Fruit fly (Drosophila melanogaster) whole organism, embryonic: Measurements from ENCODE around the gene Ugt36D1.
A peak's percentile ranks its signal among the peaks of the same experiment; 100 is the strongest.

Experiments
- Adf1 ChIP-seq: fragments of 200-800 bp; sonication (Bioruptor generic); IDR thresholded peaks from 2 replicates; pipeline ENCODE4 v1.3.6; 2022; ENCODE audit warnings: missing biosample characterization, missing genetic modification characterization
- B-H2 ChIP-seq: fragments of 200-800 bp; sonication (Bioruptor generic); optimal IDR thresholded peaks from 2 replicates; lab custom pipeline; 2018; ENCODE audit warnings: missing biosample characterization, mild to moderate bottlenecking, missing genetic modification characterization
- CG10959 ChIP-seq: fragments of 200-800 bp; sonication (Bioruptor generic); IDR thresholded peaks from 2 replicates; pipeline ENCODE4 v1.3.6; 2022; ENCODE audit warnings: missing biosample characterization, missing genetic modification characterization
- CG11398 ChIP-seq: fragments of 200-800 bp; sonication (Bioruptor generic); optimal IDR thresholded peaks from 2 replicates; lab custom pipeline; 2016; ENCODE audit warnings: missing biosample characterization, missing genetic modification characterization
- CG11456 ChIP-seq: fragments of 200-800 bp; sonication (Bioruptor generic); IDR thresholded peaks from 3 replicates; pipeline ENCODE4 v1.3.6; 2022; ENCODE audit warnings: missing biosample characterization, missing genetic modification characterization
- CG11695 ChIP-seq: fragments of 200-800 bp; sonication (Bioruptor generic); IDR thresholded peaks from 3 replicates; pipeline ENCODE4 v1.3.6; 2022; ENCODE audit warnings: missing biosample characterization, missing genetic modification characterization
- CG11696 ChIP-seq: fragments of 200-800 bp; sonication (Bioruptor generic); IDR thresholded peaks from 2 replicates; pipeline ENCODE4 v1.3.6; 2022; ENCODE audit warnings: missing biosample characterization, missing genetic modification characterization
- CG15269 ChIP-seq: fragments of 200-800 bp; sonication (Bioruptor generic); optimal IDR thresholded peaks from 2 replicates; lab custom pipeline; 2018; ENCODE audit warnings: missing biosample characterization, mild to moderate bottlenecking, missing genetic modification characterization, moderate library complexity
- CG15696 ChIP-seq: fragments of 200-800 bp; sonication (Bioruptor generic); optimal IDR thresholded peaks from 2 replicates; lab custom pipeline; 2019; ENCODE audit warnings: missing biosample characterization, mild to moderate bottlenecking, missing genetic modification characterization, moderate library complexity
- CG1602 ChIP-seq: fragments of 200-800 bp; sonication (Bioruptor generic); optimal IDR thresholded peaks from 3 replicates; lab custom pipeline; 2016; ENCODE audit warnings: missing biosample characterization, missing genetic modification characterization
- CG16815 ChIP-seq: fragments of 200-800 bp; sonication (Bioruptor generic); optimal IDR thresholded peaks from 3 replicates; lab custom pipeline; 2017; ENCODE audit warnings: missing biosample characterization, mild to moderate bottlenecking, missing genetic modification characterization
- CG1792 ChIP-seq: fragments of 200-800 bp; sonication (Bioruptor generic); optimal IDR thresholded peaks from 2 replicates; lab custom pipeline; 2016; ENCODE audit warnings: missing biosample characterization, missing genetic modification characterization
- CG2116 ChIP-seq: fragments of 200-800 bp; sonication (Bioruptor generic); optimal IDR thresholded peaks from 3 replicates; lab custom pipeline; 2018; ENCODE audit warnings: missing biosample characterization, mild to moderate bottlenecking, missing genetic modification characterization
- CG3163 ChIP-seq: fragments of 200-800 bp; sonication (Bioruptor generic); optimal IDR thresholded peaks from 3 replicates; lab custom pipeline; 2016; ENCODE audit warnings: missing biosample characterization, missing genetic modification characterization
- CG6683 ChIP-seq: fragments of 200-800 bp; sonication (Bioruptor generic); optimal IDR thresholded peaks from 2 replicates; lab custom pipeline; 2017; ENCODE audit warnings: missing biosample characterization, mild to moderate bottlenecking, missing genetic modification characterization, missing genetic modification reagents
- CG6791 ChIP-seq: fragments of 200-800 bp; sonication (Bioruptor generic); IDR thresholded peaks from 3 replicates; pipeline ENCODE4 v1.3.6; 2022; ENCODE audit warnings: missing biosample characterization, missing genetic modification characterization; ENCODE audit not compliant: partially characterized antibody
- CG7963 ChIP-seq: fragments of 200-800 bp; sonication (Bioruptor generic); IDR thresholded peaks from 3 replicates; pipeline ENCODE4 v1.3.6; 2022; ENCODE audit warnings: missing biosample characterization, missing genetic modification characterization; ENCODE audit not compliant: partially characterized antibody
- CG9797 ChIP-seq: fragments of 200-800 bp; sonication (Bioruptor generic); optimal IDR thresholded peaks from 3 replicates; lab custom pipeline; 2018; ENCODE audit warnings: missing biosample characterization, mild to moderate bottlenecking, missing genetic modification characterization
- CG9932 ChIP-seq: fragments of 200-800 bp; sonication (Bioruptor generic); IDR thresholded peaks from 2 replicates; pipeline ENCODE4 v1.3.6; 2022; ENCODE audit warnings: missing biosample characterization, missing genetic modification characterization
- CHES-1-like ChIP-seq: fragments of 200-800 bp; sonication (Bioruptor generic); optimal IDR thresholded peaks from 2 replicates; lab custom pipeline; 2016; ENCODE audit warnings: missing biosample characterization, missing genetic modification characterization
- D ChIP-seq, 2 experiments: fragments of 200-800 bp in 1 of 2; fragments of >200 bp in 1 of 2; sonication (Bioruptor generic) in 1 of 2; optimal IDR thresholded peaks; 2 replicates in 1 of 2; 3 replicates in 1 of 2; lab custom pipeline; 2017; ENCODE audit warnings: mild to moderate bottlenecking in 1 of 2, missing biosample characterization in 1 of 2, missing genetic modification characterization in 1 of 2, missing genetic modification reagents in 1 of 2
- Deaf1 ChIP-seq: fragments of 200-800 bp; optimal IDR thresholded peaks from 3 replicates; lab custom pipeline; 2019; ENCODE audit warnings: missing biosample characterization, mild to moderate bottlenecking, missing genetic modification characterization, moderate library complexity
- Dek ChIP-seq: fragments of 200-800 bp; sonication (Bioruptor generic); optimal IDR thresholded peaks from 3 replicates; lab custom pipeline; 2019; ENCODE audit warnings: missing biosample characterization, mild to moderate bottlenecking, missing genetic modification characterization, moderate library complexity
- Dip3 ChIP-seq: fragments of 200-800 bp; sonication (Bioruptor generic); optimal IDR thresholded peaks from 3 replicates; lab custom pipeline; 2016; ENCODE audit warnings: missing biosample characterization, missing genetic modification characterization
- E2f1 ChIP-seq: fragments of 200-800 bp; sonication (Bioruptor generic); IDR thresholded peaks from 2 replicates; pipeline ENCODE4 v1.3.6; 2022; ENCODE audit warnings: missing biosample characterization, missing genetic modification characterization
- Ets97D ChIP-seq: fragments of 200-800 bp; sonication (Bioruptor generic); optimal IDR thresholded peaks from 3 replicates; lab custom pipeline; 2016; ENCODE audit warnings: missing biosample characterization, missing genetic modification characterization
- NC2α ChIP-seq: fragments of 200-800 bp; sonication (Bioruptor generic); optimal IDR thresholded peaks from 2 replicates; lab custom pipeline; 2016; ENCODE audit warnings: missing biosample characterization, missing genetic modification characterization
- Nf-YB ChIP-seq: fragments of 200-800 bp; sonication (Bioruptor generic); optimal IDR thresholded peaks from 3 replicates; lab custom pipeline; 2019; ENCODE audit warnings: missing biosample characterization, mild to moderate bottlenecking, missing genetic modification characterization, moderate library complexity
- Sox100B ChIP-seq: fragments of 200-800 bp; sonication (Bioruptor generic); optimal IDR thresholded peaks from 3 replicates; lab custom pipeline; 2018; ENCODE audit warnings: missing biosample characterization, mild to moderate bottlenecking, missing genetic modification characterization
- TFAM ChIP-seq: fragments of 200-800 bp; sonication (Bioruptor generic); optimal IDR thresholded peaks from 2 replicates; lab custom pipeline; 2017; ENCODE audit warnings: missing biosample characterization, missing genetic modification characterization, inconsistent platforms
- Tbp ChIP-seq: fragments of >200 bp; optimal IDR thresholded peaks from 2 replicates; lab custom pipeline; 2018; ENCODE audit warnings: missing biosample characterization, missing genetic modification characterization
- ara ChIP-seq: fragments of 200-800 bp; sonication (Bioruptor generic); IDR thresholded peaks from 2 replicates; pipeline ENCODE4 v1.3.6; 2022; ENCODE audit warnings: missing biosample characterization, missing genetic modification characterization
- bigmax ChIP-seq: fragments of 200-800 bp; sonication (Bioruptor generic); optimal IDR thresholded peaks from 2 replicates; lab custom pipeline; 2018; ENCODE audit warnings: missing biosample characterization, mild to moderate bottlenecking, missing genetic modification characterization
- caup ChIP-seq: fragments of 200-800 bp; sonication (Bioruptor generic); optimal IDR thresholded peaks from 3 replicates; lab custom pipeline; 2017; ENCODE audit warnings: missing biosample characterization, mild to moderate bottlenecking, missing genetic modification characterization, moderate library complexity; ENCODE audit not compliant: severe bottlenecking
- ci ChIP-seq: fragments of 200-800 bp; sonication (Bioruptor generic); IDR thresholded peaks from 3 replicates; pipeline ENCODE4 v1.3.6; 2022; ENCODE audit warnings: missing biosample characterization, missing genetic modification characterization
- eve ChIP-seq, 2 experiments: fragments of >200 bp; optimal IDR thresholded peaks; 2 replicates each; lab custom pipeline; 2017; ENCODE audit warnings: missing biosample characterization in 2 of 2, missing genetic modification characterization in 2 of 2
- gsb ChIP-seq: fragments of 200-800 bp; sonication (Bioruptor generic); IDR thresholded peaks from 2 replicates; pipeline ENCODE4 v1.3.6; 2022; ENCODE audit warnings: missing biosample characterization, missing genetic modification characterization
- gt ChIP-seq: fragments of 200-800 bp; sonication (Bioruptor generic); IDR thresholded peaks from 2 replicates; pipeline ENCODE4 v1.3.6; 2022; ENCODE audit warnings: missing biosample characterization, missing genetic modification characterization
- hkb ChIP-seq, 2 experiments: fragments of 200-800 bp in 1 of 2; fragments of >200 bp in 1 of 2; sonication (Bioruptor generic) in 1 of 2; IDR thresholded peaks in 1 of 2; optimal IDR thresholded peaks in 1 of 2; 2 replicates each; pipeline versions ENCODE4 v1.3.6 to Lab custom; 2017 to 2022; ENCODE audit warnings: missing biosample characterization in 1 of 2, missing genetic modification characterization in 1 of 2
- lab ChIP-seq: fragments of 200-800 bp; sonication (Bioruptor generic); optimal IDR thresholded peaks from 3 replicates; lab custom pipeline; 2017; ENCODE audit warnings: missing biosample characterization, missing genetic modification characterization, mild to moderate bottlenecking, moderate library complexity, missing genetic modification reagents
- nmo ChIP-seq: fragments of 200-800 bp; sonication (Bioruptor generic); optimal IDR thresholded peaks from 2 replicates; lab custom pipeline; 2018; ENCODE audit warnings: missing biosample characterization, mild to moderate bottlenecking, missing genetic modification characterization, moderate library complexity
- nom ChIP-seq: fragments of 200-800 bp; sonication (Bioruptor generic); optimal IDR thresholded peaks from 2 replicates; lab custom pipeline; 2017; ENCODE audit warnings: missing biosample characterization, missing genetic modification characterization, mild to moderate bottlenecking, moderate library complexity, missing genetic modification reagents
- odd ChIP-seq: fragments of 200-800 bp; sonication (Bioruptor generic); optimal IDR thresholded peaks from 2 replicates; lab custom pipeline; 2017; ENCODE audit warnings: missing biosample characterization, mild to moderate bottlenecking, missing genetic modification characterization
- org-1 ChIP-seq: fragments of 200-800 bp; sonication (Bioruptor generic); optimal IDR thresholded peaks from 2 replicates; lab custom pipeline; 2017; ENCODE audit warnings: missing biosample characterization, missing genetic modification characterization
- row ChIP-seq: fragments of 200-800 bp; sonication (Bioruptor generic); IDR thresholded peaks from 3 replicates; pipeline ENCODE4 v1.3.6; 2022; ENCODE audit warnings: missing biosample characterization, missing genetic modification characterization
- sc ChIP-seq, 3 experiments: fragments of >200 bp in 2 of 3; fragments of 200-800 bp in 1 of 3; sonication (Bioruptor generic) in 1 of 3; optimal IDR thresholded peaks; 2 replicates in 2 of 3; 3 replicates in 1 of 3; lab custom pipeline; 2017; ENCODE audit warnings: mild to moderate bottlenecking in 1 of 3, missing biosample characterization in 1 of 3, missing genetic modification characterization in 1 of 3, missing genetic modification reagents in 1 of 3
- slp2 ChIP-seq: fragments of 200-800 bp; sonication (Bioruptor generic); optimal IDR thresholded peaks from 2 replicates; lab custom pipeline; 2016; ENCODE audit warnings: missing biosample characterization, missing genetic modification characterization
- tio ChIP-seq: fragments of 200-800 bp; sonication (Bioruptor generic); optimal IDR thresholded peaks from 2 replicates; lab custom pipeline; 2017; ENCODE audit warnings: missing biosample characterization, missing genetic modification characterization, inconsistent platforms
- zen2 ChIP-seq: fragments of 200-800 bp; sonication (Bioruptor generic); IDR thresholded peaks from 3 replicates; pipeline ENCODE4 v1.3.6; 2022; ENCODE audit warnings: missing biosample characterization, missing genetic modification characterization; ENCODE audit not compliant: partially characterized antibody

Ugt36D1 gene

DNA sequence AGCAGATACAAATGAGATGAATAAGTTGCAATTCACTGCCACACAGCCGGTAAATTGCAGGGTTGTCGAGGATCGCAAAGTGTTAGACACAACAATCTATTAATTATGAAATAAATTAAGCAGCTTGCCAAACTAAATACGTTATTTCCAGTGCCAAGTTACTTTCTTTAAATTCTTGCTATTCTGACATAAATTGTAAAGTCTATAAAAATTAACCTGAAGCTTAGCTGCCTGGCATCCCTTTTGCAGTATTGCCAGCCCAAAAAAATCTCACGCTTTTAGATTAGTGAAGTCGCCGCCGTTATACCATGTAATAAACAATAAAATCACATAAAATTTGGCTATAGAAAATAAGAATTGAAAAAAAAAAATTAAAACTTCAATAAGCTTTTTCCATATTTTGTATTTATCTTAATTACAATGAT is 34.3 kb downstream of the Ugt36D1 start (continued):
- TF ChIP-seq CG9797 (GFP tag; lab: Kevin White, UChicago) (peak; percentile 0), slp2 (peak; percentile 75), CG11695 (peak; percentile 88), tio (GFP tag; lab: Kevin White, UChicago) (peak; percentile 89), CG15696 (peak; percentile 80), zen2 (GFP tag; lab: Robert Waterston, UW) (no peak), CG15269 (tag; lab: Kevin White, UChicago) (peak; percentile 93), CG10959 (peak; percentile 83), Adf1 (peak; percentile 64), Dek (tag; lab: Kevin White, UChicago) (peak; percentile 88), bigmax (GFP tag; lab: Kevin White, UChicago) (peak; percentile 59), Deaf1 (tag; lab: Kevin White, UChicago) (peak; percentile 67), Tbp (no peak), CG7963 (GFP tag; lab: Robert Waterston, UW) (no peak), Nf-YB (GFP tag; lab: Kevin White, UChicago) (peak; percentile 69), D (optimal IDR thresholded peaks at IDR 0.05; lab: Kevin White, UChicago) (no peak), D (GFP tag; optimal IDR thresholded peaks at IDR 0.05; lab: Kevin White, UChicago) (peak; percentile 82), nmo (GFP tag; lab: Kevin White, UChicago) (peak; percentile 82), Sox100B (GFP tag; lab: Kevin White, UChicago) (peak; percentile 84), odd (GFP tag; lab: Kevin White, UChicago) (no peak), Dip3 (GFP tag; lab: Kevin White, UChicago) (peak; percentile 92), CG1602 (GFP tag; lab: Kevin White, UChicago) (peak; percentile 89), caup (GFP tag; lab: Kevin White, UChicago) (peak; percentile 83), CG11398 (GFP tag; lab: Kevin White, UChicago) (peak; percentile 86), TFAM (GFP tag; lab: Kevin White, UChicago) (peak; percentile 27), eve (GFP tag; optimal IDR thresholded peaks at IDR 0.05; lab: Kevin White, UChicago) (no peak), E2f1 (peak; percentile 86), hkb (optimal IDR thresholded peaks at IDR 0.05; lab: Kevin White, UChicago) (no peak), hkb (GFP tag; IDR thresholded peaks at IDR 0.05; lab: Robert Waterston, UW) (peak; percentile 92), nom (GFP tag; lab: Kevin White, UChicago) (peak; percentile 90), ara (GFP tag; lab: Robert Waterston, UW) (peak; percentile 86), CG2116 (GFP tag; lab: Kevin White, UChicago) (peak; percentile 64), row (GFP tag; lab: Robert Waterston, UW) (peak; percentile 97), CHES-1-like (GFP tag; lab: Kevin White, UChicago) (peak; percentile 85), gt (GFP tag; lab: Robert Waterston, UW) (peak; percentile 65), CG11696 (GFP tag; lab: Robert Waterston, UW) (peak; percentile 86), CG3163 (GFP tag; lab: Kevin White, UChicago) (peak; percentile 66), lab (GFP tag; lab: Kevin White, UChicago) (peak; percentile 95), CG11456 (peak; percentile 92), CG9932 (GFP tag; lab: Robert Waterston, UW) (peak; percentile 84), CG16815 (GFP tag; lab: Kevin White, UChicago) (peak; percentile 80), B-H2 (GFP tag; lab: Kevin White, UChicago) (peak; percentile 92), CG1792 (GFP tag; lab: Kevin White, UChicago) (peak; percentile 60), gsb (peak; percentile 82), NC2α (GFP tag; lab: Kevin White, UChicago) (peak; percentile 75), org-1 (peak; percentile 83), CG6683 (GFP tag; lab: Kevin White, UChicago) (peak; percentile 76), CG6791 (no peak), ci (peak; percentile 96), Ets97D (GFP tag; lab: Kevin White, UChicago) (peak; percentile 60), sc (optimal IDR thresholded peaks at IDR 0.05; lab: Kevin White, UChicago) (no peak), sc (GFP tag; optimal IDR thresholded peaks at IDR 0.05; lab: Kevin White, UChicago) (peak; percentile 78)
